Worm (Caenorhabditis elegans) whole organism, L2 larva: ENCODE measurements around the gene C03E10.1.
A peak's percentile ranks its signal among the peaks of the same experiment; 100 is the strongest.

ENCODE experiments used
- C34F6.9 ChIP-seq: fragments of 150-350 bp; optimal IDR thresholded peaks from 2 replicates; lab custom pipeline; 2014; ENCODE audit warnings: missing biosample characterization, missing genetic modification characterization
- F13H6.1 ChIP-seq: sonication (generic microtip); optimal IDR thresholded peaks from 2 replicates; lab custom pipeline; 2016; ENCODE audit warnings: missing genetic modification characterization, missing compliant biosample characterization
- R02D3.7 ChIP-seq: fragments of 150-350 bp; optimal IDR thresholded peaks from 2 replicates; lab custom pipeline; 2014; ENCODE audit warnings: missing biosample characterization, missing genetic modification characterization
- Y55F3AM.14 ChIP-seq: fragments of 200-800 bp; sonication (Bioruptor generic); optimal IDR thresholded peaks from 2 replicates; lab custom pipeline; 2018; ENCODE audit warnings: mild to moderate bottlenecking, missing genetic modification characterization, missing compliant biosample characterization
- ZK546.5 ChIP-seq: sonication (generic microtip); optimal IDR thresholded peaks from 2 replicates; lab custom pipeline; 2017; ENCODE audit warnings: missing biosample characterization, missing genetic modification characterization
- alr-1 ChIP-seq: fragments of 150-350 bp; optimal IDR thresholded peaks from 2 replicates; lab custom pipeline; 2014; ENCODE audit warnings: missing biosample characterization, missing genetic modification characterization
- ama-1 ChIP-seq: fragments of 150-350 bp; optimal IDR thresholded peaks from 2 replicates; lab custom pipeline; 2018; ENCODE audit warnings: inconsistent platforms
- blmp-1 ChIP-seq: sonication (generic microtip); optimal IDR thresholded peaks from 2 replicates; lab custom pipeline; 2017; ENCODE audit warnings: missing genetic modification characterization, mild to moderate bottlenecking, missing compliant biosample characterization, antibody characterized with exemption, moderate library complexity; ENCODE audit not compliant: insufficient read depth
- ceh-16 ChIP-seq: fragments of 150-350 bp; optimal IDR thresholded peaks from 2 replicates; lab custom pipeline; 2014; ENCODE audit warnings: missing biosample characterization, missing genetic modification characterization
- ceh-82 ChIP-seq: fragments of 150-350 bp; optimal IDR thresholded peaks from 2 replicates; lab custom pipeline; 2014; ENCODE audit warnings: missing biosample characterization, missing genetic modification characterization
- crh-2 ChIP-seq: sonication (generic microtip); optimal IDR thresholded peaks from 2 replicates; lab custom pipeline; 2017; ENCODE audit warnings: missing biosample characterization, missing genetic modification characterization
- dmd-4 ChIP-seq: sonication (generic microtip); optimal IDR thresholded peaks from 2 replicates; lab custom pipeline; 2017; ENCODE audit warnings: missing biosample characterization, missing genetic modification characterization
- egl-27 ChIP-seq: sonication (generic microtip); optimal IDR thresholded peaks from 3 replicates; lab custom pipeline; 2017; ENCODE audit warnings: missing biosample characterization, missing genetic modification reagents, missing genetic modification characterization
- elt-1 ChIP-seq: fragments of 150-350 bp; optimal IDR thresholded peaks from 2 replicates; lab custom pipeline; 2014; ENCODE audit warnings: missing biosample characterization, missing genetic modification characterization
- elt-3 ChIP-seq: sonication (generic microtip); optimal IDR thresholded peaks from 2 replicates; lab custom pipeline; 2017; ENCODE audit warnings: missing biosample characterization, missing genetic modification characterization
- fos-1 ChIP-seq: fragments of 150-350 bp; optimal IDR thresholded peaks from 2 replicates; lab custom pipeline; 2014; ENCODE audit warnings: missing biosample characterization, missing genetic modification characterization
- gmeb-1 ChIP-seq: fragments of 150-350 bp; optimal IDR thresholded peaks from 2 replicates; lab custom pipeline; 2014; ENCODE audit warnings: missing biosample characterization, missing genetic modification characterization
- lin-11 ChIP-seq: fragments of 150-350 bp; sonication (generic microtip); optimal IDR thresholded peaks from 2 replicates; lab custom pipeline; 2014; ENCODE audit warnings: missing biosample characterization, missing genetic modification characterization, inconsistent platforms, mixed read lengths
- lin-13 ChIP-seq: fragments of 150-350 bp; optimal IDR thresholded peaks from 2 replicates; lab custom pipeline; 2014; ENCODE audit warnings: missing biosample characterization, missing genetic modification reagents, missing genetic modification characterization
- lin-39 ChIP-seq: fragments of 150-350 bp; optimal IDR thresholded peaks from 2 replicates; lab custom pipeline; 2014; ENCODE audit warnings: missing biosample characterization, missing genetic modification reagents, missing genetic modification characterization
- lsy-2 ChIP-seq, 2 experiments: fragments of 150-350 bp in 1 of 2; sonication (generic microtip) in 1 of 2; optimal IDR thresholded peaks; 2 replicates each; lab custom pipeline; 2014 to 2017; ENCODE audit warnings: missing biosample characterization in 2 of 2, missing genetic modification characterization in 2 of 2
- mab-5 ChIP-seq: fragments of 150-350 bp; optimal IDR thresholded peaks from 2 replicates; lab custom pipeline; 2014; ENCODE audit warnings: missing biosample characterization, missing genetic modification characterization
- mbf-1 ChIP-seq: sonication (generic microtip); optimal IDR thresholded peaks from 2 replicates; lab custom pipeline; 2017; ENCODE audit warnings: missing biosample characterization, missing genetic modification characterization
- nhr-10 ChIP-seq: sonication (generic microtip); optimal IDR thresholded peaks from 2 replicates; lab custom pipeline; 2017; ENCODE audit warnings: missing biosample characterization, missing genetic modification characterization
- nhr-11 ChIP-seq: fragments of 150-350 bp; optimal IDR thresholded peaks from 2 replicates; lab custom pipeline; 2014; ENCODE audit warnings: missing biosample characterization, missing genetic modification characterization
- nhr-12 ChIP-seq: fragments of 150-350 bp; optimal IDR thresholded peaks from 2 replicates; lab custom pipeline; 2014; ENCODE audit warnings: missing biosample characterization, missing genetic modification characterization
- nhr-129 ChIP-seq: fragments of 150-350 bp; optimal IDR thresholded peaks from 2 replicates; lab custom pipeline; 2014; ENCODE audit warnings: missing biosample characterization, missing genetic modification characterization
- nhr-21 ChIP-seq: fragments of 150-350 bp; optimal IDR thresholded peaks from 2 replicates; lab custom pipeline; 2014; ENCODE audit warnings: missing biosample characterization, missing genetic modification characterization
- nhr-23 ChIP-seq: fragments of 150-350 bp; optimal IDR thresholded peaks from 2 replicates; lab custom pipeline; 2014; ENCODE audit warnings: missing biosample characterization, missing genetic modification reagents, missing genetic modification characterization
- nhr-237 ChIP-seq: fragments of 150-350 bp; optimal IDR thresholded peaks from 2 replicates; lab custom pipeline; 2014; ENCODE audit warnings: missing biosample characterization, missing genetic modification characterization
- nhr-25 ChIP-seq: fragments of 150-350 bp; sonication (generic microtip); optimal IDR thresholded peaks from 3 replicates; lab custom pipeline; 2014; ENCODE audit warnings: missing biosample characterization, missing genetic modification characterization
- nhr-6 ChIP-seq: fragments of 150-350 bp; optimal IDR thresholded peaks from 2 replicates; lab custom pipeline; 2014; ENCODE audit warnings: missing biosample characterization, missing genetic modification characterization
- nhr-77 ChIP-seq: fragments of 150-350 bp; optimal IDR thresholded peaks from 2 replicates; lab custom pipeline; 2014; ENCODE audit warnings: missing biosample characterization, missing genetic modification characterization
- peb-1 ChIP-seq: fragments of 150-350 bp; optimal IDR thresholded peaks from 2 replicates; lab custom pipeline; 2014; ENCODE audit warnings: missing biosample characterization, missing genetic modification characterization
- sem-4 ChIP-seq: fragments of 150-350 bp; optimal IDR thresholded peaks from 2 replicates; lab custom pipeline; 2014; ENCODE audit warnings: missing biosample characterization, missing genetic modification reagents, missing genetic modification characterization
- skn-1 ChIP-seq: sonication (generic microtip); optimal IDR thresholded peaks from 2 replicates; lab custom pipeline; 2017; ENCODE audit warnings: missing biosample characterization, missing genetic modification characterization
- sma-3 ChIP-seq: sonication (generic microtip); optimal IDR thresholded peaks from 2 replicates; lab custom pipeline; 2016; ENCODE audit warnings: missing genetic modification reagents, missing genetic modification characterization, missing compliant biosample characterization
- sma-9 ChIP-seq, 2 experiments: fragments of 150-350 bp in 1 of 2; sonication (generic microtip) in 1 of 2; optimal IDR thresholded peaks; 2 replicates each; lab custom pipeline; 2014 to 2016; ENCODE audit warnings: missing genetic modification characterization in 2 of 2, mild to moderate bottlenecking in 1 of 2, missing biosample characterization in 1 of 2, missing compliant biosample characterization in 1 of 2, missing genetic modification reagents in 1 of 2, moderate library complexity in 1 of 2
- snpc-4 ChIP-seq: fragments of 150-350 bp; optimal IDR thresholded peaks from 2 replicates; lab custom pipeline; 2014; ENCODE audit warnings: missing biosample characterization, missing genetic modification characterization
- unc-55 ChIP-seq: fragments of 150-350 bp; sonication (generic microtip); optimal IDR thresholded peaks from 3 replicates; lab custom pipeline; 2014; ENCODE audit warnings: missing biosample characterization, missing genetic modification reagents, missing genetic modification characterization
- unc-62 ChIP-seq: fragments of 150-350 bp; optimal IDR thresholded peaks from 2 replicates; lab custom pipeline; 2014; ENCODE audit warnings: missing biosample characterization, missing genetic modification reagents, missing genetic modification characterization
- zag-1 ChIP-seq: fragments of 150-350 bp; optimal IDR thresholded peaks from 2 replicates; lab custom pipeline; 2014; ENCODE audit warnings: missing biosample characterization, missing genetic modification characterization
- ztf-11 ChIP-seq: sonication (generic microtip); optimal IDR thresholded peaks from 2 replicates; lab custom pipeline; 2017; ENCODE audit warnings: missing biosample characterization, missing genetic modification characterization
- ztf-4 ChIP-seq: fragments of 150-350 bp; optimal IDR thresholded peaks from 2 replicates; lab custom pipeline; 2014; ENCODE audit warnings: missing biosample characterization, missing genetic modification characterization

Gene C03E10.1

DNA sequence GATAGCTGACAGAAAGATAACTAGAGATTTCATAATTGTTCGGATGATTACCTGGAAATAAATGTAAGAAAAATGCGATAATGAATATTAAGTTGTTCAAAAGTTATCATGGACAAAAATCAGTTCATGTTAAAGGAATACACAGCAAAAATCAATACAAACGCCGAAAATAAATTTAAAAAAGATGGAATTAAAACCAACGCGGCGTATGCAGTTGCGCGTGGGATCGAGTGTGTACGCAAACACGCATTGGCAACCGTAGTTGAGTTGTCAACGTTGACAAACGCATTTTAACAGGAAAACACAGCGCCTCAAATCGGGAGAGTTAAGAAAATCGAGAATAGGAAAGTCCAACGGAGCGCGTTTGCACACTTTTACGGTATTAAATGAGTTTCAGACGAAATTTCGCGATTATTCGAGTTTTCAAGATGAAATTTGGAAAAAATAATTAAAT lies 36.0 kb downstream of the C03E10.1 start, which contains the start of gene tmed-10:
Gene tmed-10, minus strand, starts transcription at position 51 of the 454 bp plus-strand sequence.
- TF ChIP-seq fos-1 (tag; lab: Kevin White, UChicago) = peak; percentile 33
- peak; percentile 54 for TF ChIP-seq sma-3 (GFP tag; lab: Kevin White, UChicago)
- TF ChIP-seq blmp-1 = no peak
- peak; percentile 51 for TF ChIP-seq F13H6.1 (tag; lab: Kevin White, UChicago)
- TF ChIP-seq skn-1 (tag; lab: Kevin White, UChicago) = no peak
- TF ChIP-seq nhr-25 (tag; lab: Kevin White, UChicago) = no peak
- TF ChIP-seq nhr-6 (tag; lab: Kevin White, UChicago) = no peak
- no peak for TF ChIP-seq unc-62 (GFP tag; lab: Kevin White, UChicago)
- TF ChIP-seq lin-13 (GFP tag; lab: Kevin White, UChicago) = peak; percentile 6
- TF ChIP-seq nhr-237 (tag; lab: Kevin White, UChicago) = no peak
- TF ChIP-seq sma-9 (GFP tag; optimal IDR thresholded peaks at IDR 0.05; lab: Kevin White, UChicago) = peak; percentile 63
- no peak for TF ChIP-seq sma-9 (tag; optimal IDR thresholded peaks at IDR 0.05; lab: Kevin White, UChicago)
- no peak for TF ChIP-seq sem-4 (tag; lab: Kevin White, UChicago)
- no peak for TF ChIP-seq dmd-4 (tag; lab: Kevin White, UChicago)
- TF ChIP-seq unc-55 (GFP tag; lab: Kevin White, UChicago) = peak; percentile 61
- no peak for TF ChIP-seq gmeb-1 (tag; lab: Kevin White, UChicago)
- no peak for TF ChIP-seq egl-27 (tag; lab: Kevin White, UChicago)
- no peak for TF ChIP-seq R02D3.7 (tag; lab: Kevin White, UChicago)
- TF ChIP-seq mbf-1 (tag; lab: Kevin White, UChicago) = no peak
- TF ChIP-seq ceh-82 = no peak
- no peak for TF ChIP-seq ztf-11 (tag; lab: Kevin White, UChicago)
- TF ChIP-seq nhr-23 = no peak
- TF ChIP-seq zag-1 (tag; lab: Kevin White, UChicago) = peak; percentile 47
- peak; percentile 69 for TF ChIP-seq nhr-129 (tag; lab: Kevin White, UChicago)
- TF ChIP-seq snpc-4 = peak; percentile 12
- peak; percentile 77 for TF ChIP-seq C34F6.9 (tag; lab: Kevin White, UChicago)
- peak; percentile 80 for TF ChIP-seq crh-2
- no peak for TF ChIP-seq mab-5 (tag; lab: Kevin White, UChicago)
- TF ChIP-seq lsy-2 (tag; optimal IDR thresholded peaks at IDR 0.05; lab: Kevin White, UChicago) = peak; percentile 66 to 93
- TF ChIP-seq ZK546.5 = no peak
- no peak for TF ChIP-seq lin-11 (tag; lab: Kevin White, UChicago)
- TF ChIP-seq ceh-16 = no peak

DNA sequence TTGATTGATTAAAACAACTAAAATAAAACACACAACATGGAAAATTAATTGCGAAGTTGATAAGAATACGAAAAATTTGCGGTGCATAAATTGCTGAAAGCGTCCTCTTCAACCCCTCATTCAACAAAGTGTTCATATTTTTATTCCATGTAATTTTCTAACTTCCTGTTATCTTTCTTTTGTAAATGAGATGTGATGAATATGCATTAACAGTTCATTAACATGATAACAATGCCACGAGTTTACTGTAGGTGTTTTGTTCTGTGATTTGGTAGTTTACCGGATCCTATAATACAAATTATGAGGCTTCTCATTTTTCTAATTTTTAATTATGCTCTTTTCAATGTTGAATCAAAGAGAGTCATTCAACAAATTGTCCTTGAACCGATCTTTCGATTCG lies 38.1 kb downstream of the C03E10.1 start, which contains the start of gene F47G9.6:
Gene F47G9.6, plus strand, starts transcription at position 301 of the 400 bp plus-strand sequence.
- TF ChIP-seq nhr-12 (tag; lab: Kevin White, UChicago) (no peak), unc-55 (GFP tag; lab: Kevin White, UChicago) (no peak), nhr-11 (tag; lab: Kevin White, UChicago) (no peak), fos-1 (tag; lab: Kevin White, UChicago) (no peak), lsy-2 (tag; optimal IDR thresholded peaks at IDR 0.05; lab: Kevin White, UChicago) (no peak), Y55F3AM.14 (GFP tag; lab: Kevin White, UChicago) (no peak), ZK546.5 (no peak), elt-1 (tag; lab: Kevin White, UChicago) (no peak), ztf-11 (tag; lab: Kevin White, UChicago) (no peak), sem-4 (tag; lab: Kevin White, UChicago) (no peak), lin-13 (GFP tag; lab: Kevin White, UChicago) (no peak), nhr-6 (tag; lab: Kevin White, UChicago) (no peak), unc-62 (GFP tag; lab: Kevin White, UChicago) (no peak), R02D3.7 (tag; lab: Kevin White, UChicago) (no peak), zag-1 (tag; lab: Kevin White, UChicago) (no peak), peb-1 (tag; lab: Kevin White, UChicago) (no peak), ama-1 (lab: Kevin White, UChicago) (no peak), nhr-237 (tag; lab: Kevin White, UChicago) (no peak), ceh-82 (no peak)

DNA sequence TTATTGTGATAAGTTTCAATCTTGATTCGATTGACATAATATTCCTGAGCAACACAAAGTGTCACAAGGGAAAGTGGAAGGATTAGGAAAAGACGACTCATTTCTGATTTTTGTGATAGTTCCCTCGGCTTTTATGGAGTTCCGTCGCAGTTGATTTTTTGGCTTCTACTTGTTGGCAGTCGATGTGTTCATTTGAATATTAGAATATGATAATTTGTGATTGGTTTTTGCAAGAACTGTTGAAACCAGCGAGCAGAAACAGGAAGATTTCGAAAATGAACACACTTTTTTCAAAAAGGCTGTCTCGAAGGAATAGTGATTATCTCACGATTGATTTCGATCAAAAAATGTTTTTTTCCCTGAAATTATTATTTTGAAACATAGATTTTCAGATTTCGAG lies 43.2 kb downstream of the C03E10.1 start, which contains the start of gene T02E9.6:
Gene T02E9.6, minus strand, starts transcription at position 101 of the 400 bp plus-strand sequence.
- TF ChIP-seq ZK546.5 (no peak), nhr-6 (tag; lab: Kevin White, UChicago) (no peak), egl-27 (tag; lab: Kevin White, UChicago) (no peak), nhr-129 (tag; lab: Kevin White, UChicago) (no peak), alr-1 (tag; lab: Kevin White, UChicago) (no peak), sem-4 (tag; lab: Kevin White, UChicago) (no peak), F13H6.1 (tag; lab: Kevin White, UChicago) (no peak), dmd-4 (tag; lab: Kevin White, UChicago) (no peak), mab-5 (tag; lab: Kevin White, UChicago) (no peak), nhr-77 (tag; lab: Kevin White, UChicago) (no peak), nhr-10 (tag; lab: Kevin White, UChicago) (no peak), sma-3 (GFP tag; lab: Kevin White, UChicago) (no peak), sma-9 (GFP tag; optimal IDR thresholded peaks at IDR 0.05; lab: Kevin White, UChicago) (no peak), sma-9 (tag; optimal IDR thresholded peaks at IDR 0.05; lab: Kevin White, UChicago) (no peak), lsy-2 (tag; optimal IDR thresholded peaks at IDR 0.05; lab: Kevin White, UChicago) (no peak), zag-1 (tag; lab: Kevin White, UChicago) (no peak), ztf-4 (tag; lab: Kevin White, UChicago) (no peak), nhr-21 (no peak), lin-39 (tag; lab: Kevin White, UChicago) (no peak), elt-3 (tag; lab: Kevin White, UChicago) (no peak), snpc-4 (no peak)
